Fruit fly (Drosophila melanogaster) whole organism, embryonic: ENCODE measurements around the gene LPCAT.

Source experiments
- ATbp ChIP-seq: fragments of 200-800 bp; sonication (Bioruptor generic); optimal IDR thresholded peaks from 2 replicates; lab custom pipeline; 2017; ENCODE audit warnings: missing biosample characterization, mild to moderate bottlenecking, missing genetic modification characterization, missing genetic modification reagents
- Atf-2 ChIP-seq: fragments of 200-800 bp; sonication (Bioruptor generic); optimal IDR thresholded peaks from 2 replicates; lab custom pipeline; 2016; ENCODE audit warnings: missing biosample characterization, missing genetic modification characterization
- Atf3 ChIP-seq: fragments of 200-800 bp; sonication (Bioruptor generic); optimal IDR thresholded peaks from 3 replicates; lab custom pipeline; 2016; ENCODE audit warnings: missing biosample characterization, missing genetic modification characterization
- Atf6 ChIP-seq: fragments of 200-800 bp; sonication (Bioruptor generic); IDR thresholded peaks from 2 replicates; pipeline ENCODE4 v1.3.6; 2022; ENCODE audit warnings: missing biosample characterization, missing genetic modification characterization
- B-H1 ChIP-seq: fragments of 200-800 bp; sonication (Bioruptor generic); IDR thresholded peaks from 3 replicates; pipeline ENCODE4 v1.3.6; 2022; ENCODE audit warnings: missing biosample characterization, missing genetic modification characterization
- CG10543 ChIP-seq: fragments of 200-800 bp; sonication (Bioruptor generic); optimal IDR thresholded peaks from 3 replicates; lab custom pipeline; 2017; ENCODE audit warnings: missing biosample characterization, mild to moderate bottlenecking, missing genetic modification characterization, moderate library complexity
- CG11456 ChIP-seq: fragments of 200-800 bp; sonication (Bioruptor generic); IDR thresholded peaks from 3 replicates; pipeline ENCODE4 v1.3.6; 2022; ENCODE audit warnings: missing biosample characterization, missing genetic modification characterization
- CG12219 ChIP-seq: fragments of 200-800 bp; sonication (Bioruptor generic); optimal IDR thresholded peaks from 3 replicates; lab custom pipeline; 2018; ENCODE audit warnings: missing biosample characterization, mild to moderate bottlenecking, missing genetic modification characterization
- CG1602 ChIP-seq: fragments of 200-800 bp; sonication (Bioruptor generic); optimal IDR thresholded peaks from 3 replicates; lab custom pipeline; 2016; ENCODE audit warnings: missing biosample characterization, missing genetic modification characterization
- CG1647 ChIP-seq: fragments of 200-800 bp; sonication (Bioruptor generic); optimal IDR thresholded peaks from 3 replicates; lab custom pipeline; 2016; ENCODE audit warnings: missing biosample characterization, missing genetic modification characterization
- CG16813 ChIP-seq: fragments of 200-800 bp; sonication (Bioruptor generic); IDR thresholded peaks from 3 replicates; pipeline ENCODE4 v1.3.6; 2022; ENCODE audit warnings: missing biosample characterization, missing genetic modification characterization; ENCODE audit not compliant: partially characterized antibody
- CG17829 ChIP-seq: fragments of 200-800 bp; optimal IDR thresholded peaks from 2 replicates; lab custom pipeline; 2019; ENCODE audit warnings: missing biosample characterization, mild to moderate bottlenecking, missing genetic modification characterization, moderate library complexity
- CG17912 ChIP-seq: fragments of 200-800 bp; sonication (Bioruptor generic); optimal IDR thresholded peaks from 2 replicates; lab custom pipeline; 2018; ENCODE audit warnings: missing biosample characterization, mild to moderate bottlenecking, missing genetic modification characterization
- CG18619 ChIP-seq: fragments of 200-800 bp; sonication (Bioruptor generic); optimal IDR thresholded peaks from 3 replicates; lab custom pipeline; 2017; ENCODE audit warnings: missing biosample characterization, mild to moderate bottlenecking, missing genetic modification characterization
- CG2199 ChIP-seq: fragments of 200-800 bp; sonication (Bioruptor generic); IDR thresholded peaks from 3 replicates; pipeline ENCODE4 v1.3.6; 2022; ENCODE audit warnings: missing biosample characterization, missing genetic modification characterization
- CG33213 ChIP-seq: fragments of 200-800 bp; sonication (Bioruptor generic); optimal IDR thresholded peaks from 3 replicates; lab custom pipeline; 2016; ENCODE audit warnings: missing biosample characterization, missing genetic modification characterization
- CG33557 ChIP-seq: fragments of 200-800 bp; sonication (Bioruptor generic); optimal IDR thresholded peaks from 2 replicates; lab custom pipeline; 2019; ENCODE audit warnings: missing biosample characterization, mild to moderate bottlenecking, missing genetic modification characterization, moderate library complexity
- CG34224 ChIP-seq: fragments of 200-800 bp; sonication (Bioruptor generic); IDR thresholded peaks from 3 replicates; pipeline ENCODE4 v1.3.6; 2022; ENCODE audit warnings: missing biosample characterization, missing genetic modification characterization; ENCODE audit not compliant: partially characterized antibody
- CG7963 ChIP-seq: fragments of 200-800 bp; sonication (Bioruptor generic); IDR thresholded peaks from 3 replicates; pipeline ENCODE4 v1.3.6; 2022; ENCODE audit warnings: missing biosample characterization, missing genetic modification characterization; ENCODE audit not compliant: partially characterized antibody
- CG8478 ChIP-seq: fragments of >200 bp; optimal IDR thresholded peaks from 2 replicates; lab custom pipeline; 2018
- CTCF ChIP-seq: fragments of 200-800 bp; sonication (Bioruptor generic); optimal IDR thresholded peaks from 2 replicates; lab custom pipeline; 2017; ENCODE audit warnings: missing biosample characterization, mild to moderate bottlenecking, missing genetic modification characterization, moderate library complexity
- Dfd ChIP-seq, 2 experiments: fragments of >200 bp; optimal IDR thresholded peaks; 2 replicates each; lab custom pipeline; 2017; ENCODE audit warnings: missing biosample characterization in 2 of 2, missing genetic modification characterization in 2 of 2
- ERR ChIP-seq: fragments of 200-800 bp; sonication (Bioruptor generic); optimal IDR thresholded peaks from 2 replicates; lab custom pipeline; 2016; ENCODE audit warnings: missing biosample characterization, missing genetic modification characterization
- Eip74EF ChIP-seq, 2 experiments: fragments of 200-800 bp in 1 of 2; fragments of >200 bp in 1 of 2; sonication (Bioruptor generic) in 1 of 2; optimal IDR thresholded peaks; 2 replicates each; lab custom pipeline; 2017 to 2019; ENCODE audit warnings: missing biosample characterization in 2 of 2, missing genetic modification characterization in 2 of 2, mild to moderate bottlenecking in 1 of 2, moderate library complexity in 1 of 2
- Gsc ChIP-seq: fragments of 200-800 bp; sonication (Bioruptor generic); IDR thresholded peaks from 2 replicates; pipeline ENCODE4 v1.3.6; 2022; ENCODE audit warnings: missing biosample characterization, missing genetic modification characterization
- H2.0 ChIP-seq: fragments of 200-800 bp; sonication (Bioruptor generic); IDR thresholded peaks from 2 replicates; pipeline ENCODE4 v1.3.6; 2022; ENCODE audit warnings: missing biosample characterization, missing genetic modification characterization
- HLH54F ChIP-seq: fragments of 200-800 bp; sonication (Bioruptor generic); optimal IDR thresholded peaks from 3 replicates; lab custom pipeline; 2016; ENCODE audit warnings: missing biosample characterization, missing genetic modification characterization
- Hand ChIP-seq: fragments of 200-800 bp; sonication (Bioruptor generic); optimal IDR thresholded peaks from 2 replicates; lab custom pipeline; 2017; ENCODE audit warnings: mild to moderate bottlenecking, missing biosample characterization, missing genetic modification reagents, missing genetic modification characterization
- Hmx ChIP-seq: fragments of 200-800 bp; sonication (Bioruptor generic); optimal IDR thresholded peaks from 2 replicates; lab custom pipeline; 2016; ENCODE audit warnings: missing biosample characterization, missing genetic modification characterization
- Hr39 ChIP-seq: fragments of >200 bp; optimal IDR thresholded peaks from 2 replicates; lab custom pipeline; 2017
- Hr78 ChIP-seq, 2 experiments: fragments of 200-800 bp in 1 of 2; fragments of >200 bp in 1 of 2; sonication (Bioruptor generic) in 1 of 2; optimal IDR thresholded peaks; 2 replicates each; lab custom pipeline; 2017 to 2019; ENCODE audit warnings: missing biosample characterization in 2 of 2, missing genetic modification characterization in 2 of 2, mild to moderate bottlenecking in 1 of 2, moderate library complexity in 1 of 2
- MBD-R2 ChIP-seq: fragments of 200-800 bp; sonication (Bioruptor generic); IDR thresholded peaks from 2 replicates; pipeline ENCODE4 v1.3.6; 2022; ENCODE audit warnings: missing biosample characterization, missing genetic modification characterization
- Med ChIP-seq: fragments of 200-800 bp; sonication (Bioruptor generic); peaks from one replicate; lab custom pipeline; 2016; ENCODE audit warnings: missing biosample characterization, missing genetic modification characterization, mild to moderate bottlenecking, inconsistent platforms, moderate library complexity
- NC2β ChIP-seq: fragments of 200-800 bp; sonication (Bioruptor generic); optimal IDR thresholded peaks from 2 replicates; lab custom pipeline; 2016; ENCODE audit warnings: missing biosample characterization, missing genetic modification characterization
- NFAT ChIP-seq: fragments of 200-800 bp; sonication (Bioruptor generic); IDR thresholded peaks from 2 replicates; pipeline ENCODE4 v1.3.6; 2022; ENCODE audit warnings: missing biosample characterization, missing genetic modification characterization
- Pdp1 ChIP-seq, 2 experiments: fragments of 200-800 bp; sonication (Bioruptor generic); optimal IDR thresholded peaks; 3 replicates each; lab custom pipeline; 2016; ENCODE audit warnings: missing biosample characterization in 2 of 2, missing genetic modification characterization in 2 of 2, mild to moderate bottlenecking in 1 of 2, moderate library complexity in 1 of 2
- Ptx1 ChIP-seq: fragments of 200-800 bp; sonication (Bioruptor generic); IDR thresholded peaks from 2 replicates; pipeline ENCODE4 v1.3.6; 2022; ENCODE audit warnings: missing biosample characterization, missing genetic modification characterization
- Rfx ChIP-seq: fragments of 200-800 bp; sonication (Bioruptor generic); IDR thresholded peaks from 2 replicates; pipeline ENCODE4 v1.3.6; 2022; ENCODE audit warnings: missing biosample characterization, missing genetic modification characterization
- Spps ChIP-seq: fragments of 200-800 bp; sonication (Bioruptor generic); optimal IDR thresholded peaks from 2 replicates; lab custom pipeline; 2018; ENCODE audit warnings: missing biosample characterization, mild to moderate bottlenecking, missing genetic modification characterization
- ash1 ChIP-seq: fragments of 200-800 bp; sonication (Bioruptor generic); optimal IDR thresholded peaks from 2 replicates; lab custom pipeline; 2018; ENCODE audit warnings: missing biosample characterization, mild to moderate bottlenecking, missing genetic modification characterization
- ato ChIP-seq: fragments of 200-800 bp; sonication (Bioruptor generic); IDR thresholded peaks from 2 replicates; pipeline ENCODE4 v1.3.6; 2022; ENCODE audit warnings: missing biosample characterization, missing genetic modification characterization; ENCODE audit not compliant: partially characterized antibody
- cas ChIP-seq: fragments of 200-800 bp; sonication (Bioruptor generic); IDR thresholded peaks from 2 replicates; pipeline ENCODE4 v1.3.6; 2022; ENCODE audit warnings: missing biosample characterization, missing genetic modification characterization
- dan ChIP-seq: fragments of 200-800 bp; sonication (Bioruptor generic); IDR thresholded peaks from 2 replicates; pipeline ENCODE4 v1.3.6; 2022; ENCODE audit warnings: missing biosample characterization, missing genetic modification characterization
- fd3F ChIP-seq: fragments of 200-800 bp; sonication (Bioruptor generic); optimal IDR thresholded peaks from 2 replicates; lab custom pipeline; 2018; ENCODE audit warnings: missing biosample characterization, mild to moderate bottlenecking, missing genetic modification characterization, moderate library complexity
- hb ChIP-seq: fragments of 200-800 bp; sonication (Bioruptor generic); IDR thresholded peaks from 3 replicates; pipeline ENCODE4 v1.3.6; 2022; ENCODE audit warnings: missing biosample characterization, missing genetic modification characterization; ENCODE audit not compliant: partially characterized antibody
- inv ChIP-seq: fragments of 200-800 bp; sonication (Bioruptor generic); IDR thresholded peaks from 2 replicates; pipeline ENCODE4 v1.3.6; 2022; ENCODE audit warnings: missing biosample characterization, missing genetic modification characterization; ENCODE audit not compliant: partially characterized antibody
- klu ChIP-seq: fragments of 200-800 bp; sonication (Bioruptor generic); IDR thresholded peaks from 2 replicates; pipeline ENCODE4 v1.3.6; 2022; ENCODE audit warnings: missing biosample characterization, missing genetic modification characterization
- mld ChIP-seq: fragments of 200-800 bp; sonication (Bioruptor generic); IDR thresholded peaks from 3 replicates; pipeline ENCODE4 v1.3.6; 2022; ENCODE audit warnings: missing biosample characterization, missing genetic modification characterization; ENCODE audit not compliant: partially characterized antibody
- pnt ChIP-seq: fragments of 200-800 bp; sonication (Bioruptor generic); optimal IDR thresholded peaks from 3 replicates; lab custom pipeline; 2016; ENCODE audit warnings: missing biosample characterization, missing genetic modification characterization
- row ChIP-seq: fragments of 200-800 bp; sonication (Bioruptor generic); IDR thresholded peaks from 3 replicates; pipeline ENCODE4 v1.3.6; 2022; ENCODE audit warnings: missing biosample characterization, missing genetic modification characterization
- sim ChIP-seq: fragments of 200-800 bp; sonication (Bioruptor generic); IDR thresholded peaks from 2 replicates; pipeline ENCODE4 v1.3.6; 2022; ENCODE audit warnings: missing biosample characterization, missing genetic modification characterization
- ttk ChIP-seq: fragments of 200-800 bp; sonication (Bioruptor generic); IDR thresholded peaks from 2 replicates; pipeline ENCODE4 v2.1.2; 2022; ENCODE audit warnings: missing biosample characterization, missing genetic modification characterization

LPCAT gene

DNA sequence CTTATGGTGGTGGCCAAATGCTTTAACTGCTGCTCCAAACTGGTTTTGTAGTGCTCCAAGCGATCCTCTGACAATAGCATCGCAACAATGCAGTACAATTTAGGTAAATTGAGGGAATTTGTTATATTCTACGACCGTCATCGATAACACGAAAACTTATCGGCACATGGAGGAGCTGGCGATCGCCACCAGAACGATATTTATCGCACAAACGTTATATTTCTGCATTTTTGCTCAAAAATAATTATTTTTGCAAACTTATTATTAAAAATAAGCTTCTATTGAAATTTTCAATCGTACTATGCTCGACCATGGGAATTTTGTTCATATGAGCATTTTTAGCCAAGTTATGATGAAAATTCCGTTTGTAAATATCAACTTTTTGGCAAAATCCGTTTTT lies 23.4 kb downstream of the LPCAT start, which contains the start of gene CG15317 (continued):
- TF ChIP-seq CG10543 (GFP tag; lab: Kevin White, UChicago), result no peak
- TF ChIP-seq ash1 (GFP tag; lab: Kevin White, UChicago), result no peak
- TF ChIP-seq CG1602 (GFP tag; lab: Kevin White, UChicago), result no peak
- TF ChIP-seq klu, result no peak
- 0 out of 3 replicates have a peak, but pooled peaks have one; percentile 59 for TF ChIP-seq mld (GFP tag; lab: Robert Waterston, UW)
- TF ChIP-seq HLH54F (GFP tag; lab: Kevin White, UChicago), result no peak
- TF ChIP-seq Rfx (GFP tag; lab: Robert Waterston, UW), result peak; percentile 27; the same call in 1 of the 2 replicates
- TF ChIP-seq CG2199 (GFP tag; lab: Robert Waterston, UW), result no peak
- TF ChIP-seq CG33557 (GFP tag; lab: Kevin White, UChicago), result no peak
- TF ChIP-seq sim (GFP tag; lab: Robert Waterston, UW), result no peak
- no peak for TF ChIP-seq Spps (tag; lab: Kevin White, UChicago)
- no peak for TF ChIP-seq Hr39 (lab: Kevin White, UChicago)
- TF ChIP-seq B-H1 (GFP tag; lab: Robert Waterston, UW), result no peak
- peak; percentile 79 for TF ChIP-seq row (GFP tag; lab: Robert Waterston, UW)
- no peak for TF ChIP-seq CG11456 (GFP tag; lab: Robert Waterston, UW)
- no peak for TF ChIP-seq H2.0 (GFP tag; lab: Robert Waterston, UW)
- no peak for TF ChIP-seq Eip74EF (GFP tag; optimal IDR thresholded peaks at IDR 0.05; lab: Kevin White, UChicago)
- peak; percentile 76 for TF ChIP-seq Med (GFP tag; lab: Kevin White, UChicago)
- no peak for TF ChIP-seq cas (GFP tag; lab: Robert Waterston, UW)
- no peak for TF ChIP-seq Hr78 (GFP tag; optimal IDR thresholded peaks at IDR 0.05; lab: Kevin White, UChicago)
- TF ChIP-seq Atf-2, result no peak
- TF ChIP-seq ttk, result no peak
- TF ChIP-seq hb (GFP tag; lab: Robert Waterston, UW), result peak; percentile 61; the same call in 1 of the 3 replicates
- TF ChIP-seq CG34224, result peak; percentile 81
- TF ChIP-seq CG17912 (GFP tag; lab: Kevin White, UChicago), result no peak
- no peak for TF ChIP-seq dan (GFP tag; lab: Robert Waterston, UW)
- TF ChIP-seq Atf3 (GFP tag; lab: Kevin White, UChicago), result no peak
- peak; percentile 74 for TF ChIP-seq inv (GFP tag; lab: Robert Waterston, UW)
- TF ChIP-seq CG17829 (tag; lab: Kevin White, UChicago), result no peak
- no peak for TF ChIP-seq pnt (GFP tag; lab: Kevin White, UChicago)
- peak; percentile 78 for TF ChIP-seq CG16813
- no peak for TF ChIP-seq Dfd (GFP tag; optimal IDR thresholded peaks at IDR 0.05; lab: Kevin White, UChicago)
- no peak for TF ChIP-seq Gsc (GFP tag; lab: Robert Waterston, UW)
- no peak for TF ChIP-seq fd3F (GFP tag; lab: Kevin White, UChicago)
- no peak for TF ChIP-seq Hmx
- no peak for TF ChIP-seq CG8478 (lab: Kevin White, UChicago)
- peak; percentile 13; the same call in 1 of the 2 replicates for TF ChIP-seq NFAT
- TF ChIP-seq CG33213 (GFP tag; lab: Kevin White, UChicago), result no peak
- no peak for TF ChIP-seq Ptx1 (GFP tag; lab: Robert Waterston, UW)
- TF ChIP-seq ato, result peak; percentile 77
- peak; percentile 64 for TF ChIP-seq MBD-R2
- no peak for TF ChIP-seq Atf6 (GFP tag; lab: Robert Waterston, UW)
- no peak for TF ChIP-seq ERR
- TF ChIP-seq NC2β (GFP tag; lab: Kevin White, UChicago), result no peak
- TF ChIP-seq CG18619 (GFP tag; lab: Kevin White, UChicago), result no peak
- TF ChIP-seq CG12219 (GFP tag; lab: Kevin White, UChicago), result no peak
- peak; percentile 60; the same call in 1 of the 3 replicates for TF ChIP-seq CG7963 (GFP tag; lab: Robert Waterston, UW)
- no peak for TF ChIP-seq CG1647 (GFP tag; lab: Kevin White, UChicago)
- TF ChIP-seq Hand, result no peak
- no peak for TF ChIP-seq Pdp1 (GFP tag; optimal IDR thresholded peaks at IDR 0.05; lab: Kevin White, UChicago)
- no peak for TF ChIP-seq ATbp (GFP tag; lab: Kevin White, UChicago)
- TF ChIP-seq CTCF, result no peak
